Worm (Caenorhabditis elegans) whole organism, late embryonic: ENCODE measurements around the gene mec-14.

Experiments used
- C38D4.7 ChIP-seq: fragments of 200-800 bp; sonication (Bioruptor generic); optimal IDR thresholded peaks from 2 replicates; lab custom pipeline; 2018; ENCODE audit warnings: mild to moderate bottlenecking, missing genetic modification characterization, moderate library complexity, missing compliant biosample characterization
- F13H6.1 ChIP-seq: sonication (generic microtip); optimal IDR thresholded peaks from 2 replicates; lab custom pipeline; 2016; ENCODE audit warnings: missing genetic modification characterization, missing compliant biosample characterization
- K02D7.2 ChIP-seq: sonication (generic microtip); optimal IDR thresholded peaks from 2 replicates; lab custom pipeline; 2017; ENCODE audit warnings: mild to moderate bottlenecking, missing genetic modification characterization, missing compliant biosample characterization
- K09A11.1 ChIP-seq: sonication (generic microtip); optimal IDR thresholded peaks from 2 replicates; lab custom pipeline; 2017; ENCODE audit warnings: antibody characterized with exemption, mild to moderate bottlenecking, missing genetic modification characterization, missing compliant biosample characterization; ENCODE audit not compliant: insufficient read depth
- ahr-1 ChIP-seq: sonication (generic microtip); optimal IDR thresholded peaks from 2 replicates; lab custom pipeline; 2016; ENCODE audit warnings: missing genetic modification characterization, missing compliant biosample characterization
- ama-1 ChIP-seq: fragments of 150-350 bp; optimal IDR thresholded peaks from 2 replicates; lab custom pipeline; 2014
- ceh-14 ChIP-seq: sonication (generic microtip); optimal IDR thresholded peaks from 2 replicates; lab custom pipeline; 2016; ENCODE audit warnings: missing genotype, missing genetic modification characterization, missing compliant biosample characterization
- ceh-19 ChIP-seq: fragments of 200-800 bp; sonication (Bioruptor generic); optimal IDR thresholded peaks from 2 replicates; lab custom pipeline; 2018; ENCODE audit warnings: mild to moderate bottlenecking, missing genetic modification characterization, missing compliant biosample characterization
- ceh-2 ChIP-seq: sonication (generic microtip); optimal IDR thresholded peaks from 2 replicates; lab custom pipeline; 2016; ENCODE audit warnings: missing genotype, missing genetic modification characterization, missing compliant biosample characterization
- ceh-24 ChIP-seq: sonication (generic microtip); optimal IDR thresholded peaks from 2 replicates; lab custom pipeline; 2016; ENCODE audit warnings: mild to moderate bottlenecking, missing genetic modification characterization, missing compliant biosample characterization
- ceh-34 ChIP-seq: sonication (generic microtip); optimal IDR thresholded peaks from 2 replicates; lab custom pipeline; 2016; ENCODE audit warnings: mild to moderate bottlenecking, missing genetic modification characterization, missing compliant biosample characterization
- ceh-45 ChIP-seq: fragments of 200-800 bp; sonication (Bioruptor generic); IDR thresholded peaks from 2 replicates; pipeline ENCODE4 v1.3.6; 2022; ENCODE audit warnings: missing genetic modification reagents, missing genetic modification characterization, missing compliant biosample characterization
- ceh-48 ChIP-seq: sonication (generic microtip); optimal IDR thresholded peaks from 2 replicates; lab custom pipeline; 2016; ENCODE audit warnings: missing genetic modification characterization, inconsistent platforms, missing compliant biosample characterization
- ceh-9 ChIP-seq: sonication (generic microtip); optimal IDR thresholded peaks from 2 replicates; lab custom pipeline; 2016; ENCODE audit warnings: mild to moderate bottlenecking, missing genetic modification characterization, inconsistent platforms, missing compliant biosample characterization
- che-1 ChIP-seq: sonication (generic microtip); optimal IDR thresholded peaks from 2 replicates; lab custom pipeline; 2016; ENCODE audit warnings: mild to moderate bottlenecking, missing genetic modification characterization, missing compliant biosample characterization
- dve-1 ChIP-seq: sonication (generic microtip); optimal IDR thresholded peaks from 2 replicates; lab custom pipeline; 2017; ENCODE audit warnings: antibody characterized with exemption, mild to moderate bottlenecking, missing genetic modification characterization, missing compliant biosample characterization
- elt-2 ChIP-seq: sonication (generic microtip); optimal IDR thresholded peaks from 2 replicates; lab custom pipeline; 2016; ENCODE audit warnings: missing genetic modification reagents, missing genetic modification characterization, missing compliant biosample characterization
- ets-4 ChIP-seq: sonication (generic microtip); optimal IDR thresholded peaks from 2 replicates; lab custom pipeline; 2016; ENCODE audit warnings: missing genetic modification characterization, missing compliant biosample characterization
- fkh-6 ChIP-seq: sonication (generic microtip); optimal IDR thresholded peaks from 2 replicates; lab custom pipeline; 2016; ENCODE audit warnings: missing genetic modification characterization, missing compliant biosample characterization
- hlh-15 ChIP-seq: sonication (generic microtip); optimal IDR thresholded peaks from 2 replicates; lab custom pipeline; 2016; ENCODE audit warnings: missing genetic modification characterization, missing compliant biosample characterization
- hlh-6 ChIP-seq: sonication (generic microtip); optimal IDR thresholded peaks from 2 replicates; lab custom pipeline; 2016; ENCODE audit warnings: missing genotype, missing genetic modification characterization, missing compliant biosample characterization
- hlh-8 ChIP-seq: sonication (generic microtip); optimal IDR thresholded peaks from 2 replicates; lab custom pipeline; 2016; ENCODE audit warnings: missing genotype, missing genetic modification characterization, missing compliant biosample characterization
- lim-6 ChIP-seq: sonication (generic microtip); optimal IDR thresholded peaks from 2 replicates; lab custom pipeline; 2016; ENCODE audit warnings: missing genetic modification characterization, missing compliant biosample characterization
- lin-11 ChIP-seq: fragments of 200-800 bp; sonication (Bioruptor generic); optimal IDR thresholded peaks from 2 replicates; lab custom pipeline; 2018; ENCODE audit warnings: mild to moderate bottlenecking, missing genetic modification characterization, missing compliant biosample characterization
- mec-3 ChIP-seq: sonication (generic microtip); optimal IDR thresholded peaks from 2 replicates; lab custom pipeline; 2016; ENCODE audit warnings: borderline replicate concordance, missing genetic modification characterization, missing compliant biosample characterization
- nhr-11 ChIP-seq: fragments of 150-350 bp; optimal IDR thresholded peaks from 2 replicates; lab custom pipeline; 2014; ENCODE audit warnings: missing biosample characterization, missing genetic modification characterization
- nhr-232 ChIP-seq: sonication (generic microtip); optimal IDR thresholded peaks from 2 replicates; lab custom pipeline; 2016; ENCODE audit warnings: missing genetic modification characterization, missing compliant biosample characterization
- odd-2 ChIP-seq: sonication (generic microtip); optimal IDR thresholded peaks from 2 replicates; lab custom pipeline; 2017; ENCODE audit warnings: antibody characterized with exemption, mild to moderate bottlenecking, missing genetic modification characterization, missing compliant biosample characterization
- pag-3 ChIP-seq: sonication (generic microtip); optimal IDR thresholded peaks from 2 replicates; lab custom pipeline; 2016; ENCODE audit warnings: missing compliant biosample characterization, missing genetic modification characterization, borderline replicate concordance
- pat-9 ChIP-seq: fragments of 200-800 bp; sonication (Bioruptor generic); optimal IDR thresholded peaks from 2 replicates; lab custom pipeline; 2018; ENCODE audit warnings: mild to moderate bottlenecking, missing genetic modification characterization, moderate library complexity, missing compliant biosample characterization
- pax-1 ChIP-seq: fragments of 150-350 bp; optimal IDR thresholded peaks from 2 replicates; lab custom pipeline; 2014; ENCODE audit warnings: missing biosample characterization, missing genetic modification characterization
- pha-2 ChIP-seq: sonication (generic microtip); optimal IDR thresholded peaks from 2 replicates; lab custom pipeline; 2017; ENCODE audit warnings: mild to moderate bottlenecking, missing genetic modification characterization, missing compliant biosample characterization
- ref-2 ChIP-seq: sonication (generic microtip); optimal IDR thresholded peaks from 2 replicates; lab custom pipeline; 2016; ENCODE audit warnings: missing genetic modification characterization, missing compliant biosample characterization
- sox-2 ChIP-seq: fragments of 200-800 bp; sonication (Bioruptor generic); IDR thresholded peaks from 2 replicates; pipeline ENCODE4 v1.3.6; 2022; ENCODE audit warnings: missing genetic modification reagents, missing genetic modification characterization, missing compliant biosample characterization
- sox-4 ChIP-seq: sonication (generic microtip); optimal IDR thresholded peaks from 2 replicates; lab custom pipeline; 2017; ENCODE audit warnings: mild to moderate bottlenecking, missing genetic modification characterization, inconsistent platforms, missing compliant biosample characterization
- tbx-2 ChIP-seq: sonication (generic microtip); optimal IDR thresholded peaks from 2 replicates; lab custom pipeline; 2016; ENCODE audit warnings: missing genetic modification characterization, missing compliant biosample characterization
- ttx-3 ChIP-seq: sonication (generic microtip); optimal IDR thresholded peaks from 2 replicates; lab custom pipeline; 2016; ENCODE audit warnings: missing genetic modification reagents, missing genetic modification characterization, missing compliant biosample characterization
- unc-3 ChIP-seq, 2 experiments: fragments of 200-800 bp in 1 of 2; sonication (Bioruptor generic) in 1 of 2; sonication (generic microtip) in 1 of 2; conservative IDR thresholded peaks in 1 of 2; optimal IDR thresholded peaks in 1 of 2; 2 replicates each; pipeline versions ENCODE4 v1.3.6 to Lab custom; 2016 to 2022; ENCODE audit warnings: missing compliant biosample characterization in 2 of 2, missing genetic modification characterization in 2 of 2, missing genetic modification reagents in 1 of 2
- unc-42 ChIP-seq: sonication (generic microtip); optimal IDR thresholded peaks from 2 replicates; lab custom pipeline; 2016; ENCODE audit warnings: missing genotype, missing genetic modification characterization, missing compliant biosample characterization
- unc-86 ChIP-seq: sonication (generic microtip); optimal IDR thresholded peaks from 2 replicates; lab custom pipeline; 2016; ENCODE audit warnings: missing genetic modification characterization, missing compliant biosample characterization
- zip-5 ChIP-seq: sonication (generic microtip); optimal IDR thresholded peaks from 2 replicates; lab custom pipeline; 2016; ENCODE audit warnings: missing genetic modification characterization, missing compliant biosample characterization
- ztf-16 ChIP-seq: sonication (generic microtip); optimal IDR thresholded peaks from 2 replicates; lab custom pipeline; 2017; ENCODE audit warnings: missing genetic modification characterization, missing compliant biosample characterization

Gene mec-14

DNA sequence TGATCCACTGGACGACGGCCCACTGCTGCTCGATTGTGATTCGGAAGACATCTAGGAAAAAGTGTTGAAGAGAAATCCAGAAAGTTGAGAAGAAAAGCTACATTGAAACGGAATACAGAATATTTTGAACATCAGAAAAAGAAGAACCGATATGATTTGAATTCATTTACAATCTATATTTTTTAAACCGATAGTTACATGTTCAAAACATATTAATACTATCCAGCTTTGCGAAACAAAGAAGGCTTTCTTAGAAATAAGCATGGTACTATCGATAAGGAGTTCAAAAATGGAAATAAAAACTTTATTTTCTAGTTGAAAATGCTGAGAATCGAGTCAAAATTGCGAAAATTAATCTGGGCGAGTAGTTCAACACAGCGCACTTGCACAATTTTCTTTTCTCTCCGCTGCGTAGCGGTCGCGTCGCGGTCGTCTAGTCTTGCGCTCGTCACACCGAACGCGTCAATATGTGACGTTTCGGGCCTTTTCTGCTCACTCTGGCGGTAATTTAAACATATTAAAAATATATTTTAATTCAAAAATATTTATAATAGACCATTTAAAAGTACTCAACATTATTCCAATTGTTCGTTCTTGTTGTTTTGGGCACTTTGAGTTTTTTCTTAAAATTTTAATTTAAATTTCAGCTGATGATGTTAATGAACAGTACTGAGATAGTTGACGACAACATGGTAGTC, 30.6 kb downstream of the mec-14 start, which contains the start of the genes syf-2 and K04G7.1 (continued):
- TF ChIP-seq ets-4 (tag; lab: Kevin White, UChicago) = no peak
- peak; percentile 25 for TF ChIP-seq ztf-16
- peak; percentile 8 for TF ChIP-seq ceh-48 (tag; lab: Kevin White, UChicago)
- peak; percentile 70 for TF ChIP-seq elt-2 (tag; lab: Kevin White, UChicago)
- peak; percentile 53 for TF ChIP-seq dve-1 (tag; lab: Kevin White, UChicago)
- peak; percentile 42 for TF ChIP-seq K09A11.1

DNA sequence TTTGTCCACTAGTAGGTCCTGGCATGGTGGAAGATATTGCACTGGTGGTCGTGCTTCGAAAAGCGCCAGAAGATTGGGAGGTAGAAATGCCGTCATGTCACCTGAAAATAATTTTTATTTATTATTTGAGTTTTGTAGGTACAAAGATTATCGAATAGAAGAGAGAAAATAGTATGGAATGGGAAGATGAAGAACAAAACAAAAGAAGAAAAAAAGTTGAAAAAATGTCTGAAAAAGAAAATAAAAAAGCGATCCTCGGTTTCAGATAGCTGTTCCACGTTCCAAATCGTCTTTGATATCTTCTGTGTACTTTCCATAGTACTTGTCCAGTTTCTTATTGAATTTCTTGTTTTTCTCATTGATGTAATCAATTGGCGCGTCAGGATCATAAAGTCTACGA, 31.7 kb downstream of the mec-14 start, which contains the start of gene rnp-7:
TSS of gene rnp-7 (minus strand) at position 101 of the 400 bp plus-strand sequence.
- no peak for TF ChIP-seq pax-1 (tag; lab: Kevin White, UChicago)
- TF ChIP-seq lim-6 (tag; lab: Kevin White, UChicago) = no peak
- no peak for TF ChIP-seq tbx-2 (tag; lab: Kevin White, UChicago)
- no peak for TF ChIP-seq unc-42 (tag; lab: Kevin White, UChicago)
- TF ChIP-seq ceh-45 (GFP tag; lab: Robert Waterston, UW) = no peak
- TF ChIP-seq pat-9 (tag; lab: Kevin White, UChicago) = no peak
- TF ChIP-seq ceh-14 (tag; lab: Kevin White, UChicago) = no peak
- no peak for TF ChIP-seq ceh-34
- no peak for TF ChIP-seq ets-4 (tag; lab: Kevin White, UChicago)
- no peak for TF ChIP-seq pha-2 (tag; lab: Kevin White, UChicago)
- TF ChIP-seq ceh-9 (tag; lab: Kevin White, UChicago) = no peak
- no peak for TF ChIP-seq sox-2 (GFP tag; lab: Robert Waterston, UW)
- TF ChIP-seq odd-2 (tag; lab: Kevin White, UChicago) = no peak
- TF ChIP-seq ceh-19 (GFP tag; lab: Kevin White, UChicago) = no peak
- no peak for TF ChIP-seq nhr-232 (tag; lab: Kevin White, UChicago)
- TF ChIP-seq hlh-8 (tag; lab: Kevin White, UChicago) = no peak
- TF ChIP-seq ref-2 = no peak
- no peak for TF ChIP-seq K09A11.1

DNA sequence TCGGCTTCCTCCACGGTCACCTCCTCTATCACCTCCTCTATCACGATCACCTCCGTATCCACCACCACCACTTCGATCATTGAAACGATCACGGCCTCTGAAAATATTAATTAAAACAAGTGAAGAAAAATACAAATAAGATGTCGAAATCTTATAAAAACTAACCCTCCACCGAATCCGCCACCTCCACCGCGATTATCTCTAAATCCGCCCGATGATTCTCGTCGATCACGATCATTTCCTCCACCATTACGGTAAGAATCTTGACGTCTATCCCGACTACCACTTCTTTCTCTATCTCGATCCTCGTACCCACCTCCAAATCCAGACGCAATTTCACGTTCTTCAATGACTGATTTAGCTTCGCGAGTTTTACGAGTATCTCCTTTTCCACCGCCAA, 33.5 kb downstream of the mec-14 start:
- TF ChIP-seq hlh-8 (tag; lab: Kevin White, UChicago) = no peak
- no peak for TF ChIP-seq zip-5 (tag; lab: Kevin White, UChicago)

DNA sequence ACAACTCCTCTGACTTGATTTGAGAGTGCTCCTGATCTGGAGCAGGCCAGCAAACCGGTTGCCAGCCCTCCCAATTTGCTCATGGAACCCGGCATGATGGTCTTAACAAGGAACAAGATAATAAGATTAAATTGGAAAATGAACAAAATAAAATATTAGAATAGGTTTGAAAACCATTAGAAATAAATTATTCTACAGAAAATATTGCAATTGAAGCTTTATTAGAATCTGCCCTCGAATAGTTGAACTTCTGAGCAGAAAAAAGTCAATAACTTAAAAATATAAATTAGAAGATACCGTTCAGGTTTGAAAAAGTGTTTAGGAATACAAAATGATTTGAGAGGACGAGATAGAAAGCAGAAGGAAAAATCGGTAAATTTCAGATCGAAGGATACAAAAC, 34.1 kb downstream of the mec-14 start, which contains the start of gene nuo-4:
TSS of gene nuo-4 (minus strand) at position 101 of the 400 bp plus-strand sequence.
- no peak for TF ChIP-seq zip-5 (tag; lab: Kevin White, UChicago)
- no peak for TF ChIP-seq sox-4 (tag; lab: Kevin White, UChicago)
- TF ChIP-seq lim-6 (tag; lab: Kevin White, UChicago) = no peak
- no peak for TF ChIP-seq tbx-2 (tag; lab: Kevin White, UChicago)
- TF ChIP-seq ama-1 = no peak
- TF ChIP-seq ceh-24 (tag; lab: Kevin White, UChicago) = no peak
- TF ChIP-seq, all 69 proteins: peak for 0

DNA sequence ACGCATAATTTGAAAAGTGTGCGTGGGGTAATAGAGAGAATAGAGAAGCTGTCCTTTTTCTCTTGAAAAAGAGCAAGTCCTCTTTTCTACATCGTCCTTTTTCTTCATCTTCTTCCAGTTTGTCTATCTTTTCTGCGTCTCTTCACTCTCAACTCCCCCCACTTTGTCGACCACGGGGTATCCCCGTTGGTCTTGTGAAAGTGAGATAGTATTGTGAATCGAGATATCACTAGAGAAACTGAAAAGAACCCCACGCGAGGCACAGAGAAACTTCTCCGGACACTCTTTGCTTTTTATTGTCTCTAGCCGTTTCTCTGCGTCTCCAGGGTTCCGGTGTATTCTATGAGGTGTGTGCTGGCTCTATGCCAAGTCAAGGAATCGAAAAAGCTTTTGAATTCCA, 37.2 kb downstream of the mec-14 start:
- TF ChIP-seq nhr-11 (no peak), F13H6.1 (tag; lab: Kevin White, UChicago) (peak; percentile 16), unc-3 (GFP tag; conservative IDR thresholded peaks at IDR 0.05; lab: Robert Waterston, UW) (no peak), unc-3 (tag; optimal IDR thresholded peaks at IDR 0.05; lab: Kevin White, UChicago) (peak; percentile 45), ceh-34 (peak; percentile 82), sox-4 (tag; lab: Kevin White, UChicago) (no peak), ceh-2 (peak; percentile 30), che-1 (no peak), ceh-48 (tag; lab: Kevin White, UChicago) (no peak), nhr-232 (tag; lab: Kevin White, UChicago) (no peak), hlh-15 (tag; lab: Kevin White, UChicago) (no peak), ceh-45 (GFP tag; lab: Robert Waterston, UW) (no peak), mec-3 (tag; lab: Kevin White, UChicago) (no peak), fkh-6 (tag; lab: Kevin White, UChicago) (no peak), hlh-6 (tag; lab: Kevin White, UChicago) (no peak), ahr-1 (tag; lab: Kevin White, UChicago) (no peak), pha-2 (tag; lab: Kevin White, UChicago) (no peak), pag-3 (no peak), C38D4.7 (no peak), K02D7.2 (no peak), lin-11 (no peak), ttx-3 (tag; lab: Kevin White, UChicago) (no peak), unc-86 (peak; percentile 32)
